Worm (Caenorhabditis elegans): Measurements from ENCODE around the gene ZC132.3.
"Not testable (repeated sequence)": the region's sequence is repeated elsewhere in the genome, so short reads cannot be mapped to it uniquely, and the experiment has no call there.

ce11 chrV:4310414-4310813 is 10.8 kb upstream of the ZC132.3 start:
- not testable (repeated sequence) for TF ChIP-seq egl-43 (GFP tag; IDR thresholded peaks at IDR 0.05); fos-1 (tag; optimal IDR thresholded peaks at IDR 0.05); lin-15B (tag; optimal IDR thresholded peaks at IDR 0.05); mdl-1 (tag; optimal IDR thresholded peaks at IDR 0.05); ztf-11 (tag; optimal IDR thresholded peaks at IDR 0.05)

Data from whole organism, L4 larva.